Worm (Caenorhabditis elegans): ENCODE results near the gene F10E7.1.

The F10E7.1 gene

DNA sequence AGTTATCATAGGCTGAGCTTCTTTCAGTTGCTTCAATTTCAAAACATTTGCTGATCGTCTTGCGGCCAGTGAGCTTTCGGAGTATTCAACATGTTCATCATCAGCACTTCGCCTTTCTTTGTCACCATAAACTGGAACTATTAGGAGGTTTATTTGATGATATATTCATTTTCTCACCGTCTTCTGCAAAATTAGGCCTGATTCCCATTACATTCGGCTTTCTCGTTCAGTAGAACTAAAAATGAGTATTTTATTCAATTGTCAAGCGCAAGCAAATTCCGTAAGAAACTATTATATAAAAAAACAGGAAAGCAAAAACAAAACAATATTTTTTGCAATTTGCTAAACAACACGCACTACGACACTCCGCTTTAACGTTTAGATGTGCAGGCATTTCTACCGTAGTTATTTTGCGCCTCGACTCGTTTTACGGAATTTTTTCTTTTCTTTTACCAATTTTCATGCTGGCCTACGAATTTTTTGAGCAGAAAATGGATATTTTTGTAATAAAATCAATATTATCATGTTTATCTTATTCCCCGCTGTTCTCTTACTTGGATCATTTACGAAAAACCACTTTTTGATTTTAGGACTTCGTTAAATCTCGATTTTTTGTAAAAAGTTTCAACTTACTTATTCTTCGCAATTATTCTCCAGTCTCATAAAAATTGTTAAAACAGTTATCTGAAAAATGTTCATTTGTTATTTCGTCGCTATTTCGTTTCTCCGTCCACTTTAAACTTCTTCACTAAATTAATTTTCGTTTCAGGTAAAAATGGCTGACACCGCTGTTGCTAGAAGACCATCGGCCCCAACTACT lies 21.6 kb upstream of the F10E7.1 start, which contains the start of the genes farl-11 and rpl-33 (continued):
- no peak for TF ChIP-seq unc-39 (tag; optimal IDR thresholded peaks at IDR 0.05)
- TF ChIP-seq nhr-11 (tag; optimal IDR thresholded peaks at IDR 0.05) = no peak
- peak; percentile 98 for TF ChIP-seq unc-55 (GFP tag; optimal IDR thresholded peaks at IDR 0.05)
- TF ChIP-seq zag-1 (tag; optimal IDR thresholded peaks at IDR 0.05) = peak; percentile 62
- peak; percentile 77 for TF ChIP-seq sma-9 (GFP tag; optimal IDR thresholded peaks at IDR 0.05)
- no peak for TF ChIP-seq sma-9 (tag; optimal IDR thresholded peaks at IDR 0.05)
- peak; percentile 94 to 99 for TF ChIP-seq lsy-2 (tag; optimal IDR thresholded peaks at IDR 0.05)
- TF ChIP-seq Y55F3AM.14 (GFP tag; optimal IDR thresholded peaks at IDR 0.05) = peak; percentile 25
- no peak for TF ChIP-seq peb-1 (tag; optimal IDR thresholded peaks at IDR 0.05)
- TF ChIP-seq mab-5 (tag; optimal IDR thresholded peaks at IDR 0.05) = peak; percentile 11
- peak; percentile 83 for TF ChIP-seq ztf-4 (tag; optimal IDR thresholded peaks at IDR 0.05)
- peak; percentile 70 for TF ChIP-seq nhr-21 (tag; optimal IDR thresholded peaks at IDR 0.05)

DNA sequence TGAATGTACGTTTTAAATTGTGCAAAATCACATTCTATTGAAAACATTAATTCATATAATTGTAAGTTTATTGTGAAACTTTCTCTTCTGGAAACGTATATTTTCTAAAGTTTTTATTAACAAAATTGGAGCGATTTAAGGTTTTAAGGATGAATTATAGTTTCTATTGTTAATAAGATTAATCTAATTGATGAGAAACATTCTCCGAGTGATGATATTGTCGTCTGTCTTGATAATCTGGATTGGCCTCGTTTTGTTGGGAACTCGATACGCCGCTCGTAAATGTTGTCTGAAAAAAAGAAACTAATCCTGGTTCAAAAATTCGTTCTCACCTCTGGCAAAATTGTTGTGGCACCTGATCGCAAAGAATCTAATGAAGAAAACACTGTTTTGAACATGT lies 20.2 kb upstream of the F10E7.1 start:
- no peak for TF ChIP-seq aly-2 (tag; optimal IDR thresholded peaks at IDR 0.05)
- no peak for TF ChIP-seq sma-9 (GFP tag; optimal IDR thresholded peaks at IDR 0.05)
- TF ChIP-seq sma-9 (tag; optimal IDR thresholded peaks at IDR 0.05) = no peak
- no peak for TF ChIP-seq dmd-4 (tag; optimal IDR thresholded peaks at IDR 0.05)
- no peak for TF ChIP-seq mdl-1 (tag; optimal IDR thresholded peaks at IDR 0.05)
- no peak for TF ChIP-seq elt-1 (tag; optimal IDR thresholded peaks at IDR 0.05)
- TF ChIP-seq nhr-129 (tag; optimal IDR thresholded peaks at IDR 0.05) = no peak
- TF ChIP-seq ztf-11 (tag; optimal IDR thresholded peaks at IDR 0.05) = no peak
- TF ChIP-seq lin-11 (tag; optimal IDR thresholded peaks at IDR 0.05) = no peak
- TF ChIP-seq nhr-11 (tag; optimal IDR thresholded peaks at IDR 0.05) = no peak
- no peak for TF ChIP-seq unc-55 (GFP tag; optimal IDR thresholded peaks at IDR 0.05)
- no peak for TF ChIP-seq nhr-237 (tag; optimal IDR thresholded peaks at IDR 0.05)
- TF ChIP-seq unc-62 (GFP tag; optimal IDR thresholded peaks at IDR 0.05) = no peak
- no peak for TF ChIP-seq snpc-4 (tag; optimal IDR thresholded peaks at IDR 0.05)
- TF ChIP-seq Y55F3AM.14 (GFP tag; optimal IDR thresholded peaks at IDR 0.05) = no peak
- TF ChIP-seq elt-3 (tag; optimal IDR thresholded peaks at IDR 0.05) = no peak
- TF ChIP-seq F13H6.1 (tag; optimal IDR thresholded peaks at IDR 0.05) = no peak
- TF ChIP-seq sma-3 (GFP tag; optimal IDR thresholded peaks at IDR 0.05) = no peak
- no peak for TF ChIP-seq zag-1 (tag; optimal IDR thresholded peaks at IDR 0.05)
- no peak for TF ChIP-seq nhr-23 (tag; optimal IDR thresholded peaks at IDR 0.05)

DNA sequence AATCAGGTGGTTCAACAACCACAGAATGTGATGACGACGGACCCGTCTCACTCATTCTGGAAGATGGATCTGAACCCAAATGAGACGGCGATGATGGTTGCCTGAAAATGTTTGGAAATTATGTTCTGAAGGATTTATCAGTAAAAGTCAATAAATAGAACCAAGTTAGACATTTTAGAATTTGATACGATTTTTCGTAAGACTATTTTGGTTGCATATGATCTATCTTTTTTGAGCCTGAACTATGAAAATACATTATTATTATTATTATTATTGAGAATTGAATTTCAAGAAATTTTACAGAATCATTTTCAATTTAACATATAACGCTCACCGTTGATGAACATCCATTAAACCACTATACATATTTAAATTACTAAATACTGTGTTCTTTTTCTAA lies 16.6 kb upstream of the F10E7.1 start, which contains the start of gene F10E7.9:
F10E7.9 (minus strand) TSS at position 101 of the 400 bp plus-strand sequence.
- TF ChIP-seq dmd-4 (tag; optimal IDR thresholded peaks at IDR 0.05) (no peak), nhr-23 (tag; optimal IDR thresholded peaks at IDR 0.05) (no peak), nhr-12 (tag; optimal IDR thresholded peaks at IDR 0.05) (no peak), lsy-2 (tag; optimal IDR thresholded peaks at IDR 0.05) (no peak), egl-27 (tag; optimal IDR thresholded peaks at IDR 0.05) (no peak), nhr-25 (tag; optimal IDR thresholded peaks at IDR 0.05) (no peak), skn-1 (tag; optimal IDR thresholded peaks at IDR 0.05) (no peak), nhr-129 (tag; optimal IDR thresholded peaks at IDR 0.05) (no peak), nhr-6 (tag; optimal IDR thresholded peaks at IDR 0.05) (no peak), gmeb-1 (tag; optimal IDR thresholded peaks at IDR 0.05) (no peak), crh-2 (tag; optimal IDR thresholded peaks at IDR 0.05) (no peak), C34F6.9 (tag; optimal IDR thresholded peaks at IDR 0.05) (no peak), nhr-237 (tag; optimal IDR thresholded peaks at IDR 0.05) (no peak), nhr-11 (tag; optimal IDR thresholded peaks at IDR 0.05) (no peak), lin-11 (tag; optimal IDR thresholded peaks at IDR 0.05) (no peak), ztf-1 (GFP tag; conservative IDR thresholded peaks at IDR 0.05) (no peak), mbf-1 (tag; optimal IDR thresholded peaks at IDR 0.05) (no peak), snpc-4 (tag; optimal IDR thresholded peaks at IDR 0.05) (no peak), R02D3.7 (tag; optimal IDR thresholded peaks at IDR 0.05) (no peak), sma-9 (GFP tag; optimal IDR thresholded peaks at IDR 0.05) (no peak), sma-9 (tag; optimal IDR thresholded peaks at IDR 0.05) (no peak)

Measured in whole organism, L2 larva.